Worm (Caenorhabditis elegans) whole organism, mixed stage, embryonic: ENCODE data around the gene K08H2.4.

Experiments
- M03D4.4 ChIP-seq: sonication (generic microtip); optimal IDR thresholded peaks from 2 replicates; lab custom pipeline; 2017; ENCODE audit warnings: mild to moderate bottlenecking, missing genetic modification characterization, missing compliant biosample characterization
- blmp-1 ChIP-seq: fragments of 150-350 bp; optimal IDR thresholded peaks from 2 replicates; lab custom pipeline; 2014; ENCODE audit warnings: missing biosample characterization, missing genetic modification characterization
- ceh-39 ChIP-seq: fragments of 150-350 bp; optimal IDR thresholded peaks from 2 replicates; lab custom pipeline; 2014; ENCODE audit warnings: missing biosample characterization, missing genetic modification characterization
- ceh-43 ChIP-seq: fragments of 200-800 bp; sonication (Bioruptor generic); optimal IDR thresholded peaks from 2 replicates; lab custom pipeline; 2018; ENCODE audit warnings: mild to moderate bottlenecking, missing genetic modification characterization, moderate library complexity, missing compliant biosample characterization
- ceh-83 ChIP-seq: fragments of 200-800 bp; sonication (Bioruptor generic); optimal IDR thresholded peaks from 2 replicates; lab custom pipeline; 2018; ENCODE audit warnings: mild to moderate bottlenecking, missing genetic modification characterization, missing compliant biosample characterization
- cnd-1 ChIP-seq: fragments of 200-800 bp; sonication (Bioruptor generic); optimal IDR thresholded peaks from 2 replicates; lab custom pipeline; 2018; ENCODE audit warnings: mild to moderate bottlenecking, missing genetic modification characterization, missing compliant biosample characterization
- drap-1 ChIP-seq: fragments of 200-800 bp; sonication (Bioruptor generic); optimal IDR thresholded peaks from 3 replicates; lab custom pipeline; 2018; ENCODE audit warnings: mild to moderate bottlenecking, missing genetic modification characterization, missing compliant biosample characterization
- elt-3 ChIP-seq: fragments of 150-350 bp; optimal IDR thresholded peaks from 2 replicates; lab custom pipeline; 2014; ENCODE audit warnings: missing biosample characterization, missing genetic modification characterization
- flh-1 ChIP-seq: fragments of 200-800 bp; sonication (Bioruptor generic); optimal IDR thresholded peaks from 2 replicates; lab custom pipeline; 2018; ENCODE audit warnings: mild to moderate bottlenecking, missing genetic modification characterization, moderate library complexity, missing compliant biosample characterization
- ham-2 ChIP-seq: fragments of 200-800 bp; sonication (Bioruptor generic); optimal IDR thresholded peaks from 2 replicates; lab custom pipeline; 2018; ENCODE audit warnings: mild to moderate bottlenecking, missing genetic modification characterization, missing compliant biosample characterization
- hlh-1 ChIP-seq: fragments of 150-350 bp; optimal IDR thresholded peaks from 2 replicates; lab custom pipeline; 2014; ENCODE audit warnings: missing biosample characterization, missing genetic modification reagents, missing genetic modification characterization
- lin-13 ChIP-seq: fragments of 150-350 bp; optimal IDR thresholded peaks from 2 replicates; lab custom pipeline; 2014; ENCODE audit warnings: missing biosample characterization, missing genetic modification characterization
- lin-32 ChIP-seq: fragments of 200-800 bp; sonication (Bioruptor generic); optimal IDR thresholded peaks from 2 replicates; lab custom pipeline; 2018; ENCODE audit warnings: mild to moderate bottlenecking, missing genetic modification characterization, missing compliant biosample characterization
- lsy-2 ChIP-seq: fragments of 150-350 bp; optimal IDR thresholded peaks from 2 replicates; lab custom pipeline; 2014; ENCODE audit warnings: missing biosample characterization, missing genetic modification characterization
- mab-5 ChIP-seq: fragments of 150-350 bp; optimal IDR thresholded peaks from 2 replicates; lab custom pipeline; 2014; ENCODE audit warnings: missing biosample characterization, missing genetic modification characterization
- mep-1 ChIP-seq: fragments of 150-350 bp; optimal IDR thresholded peaks from 2 replicates; lab custom pipeline; 2017; ENCODE audit warnings: missing biosample characterization, missing genetic modification reagents, missing genetic modification characterization, inconsistent platforms
- mls-2 ChIP-seq: sonication (generic microtip); optimal IDR thresholded peaks from 2 replicates; lab custom pipeline; 2016; ENCODE audit warnings: mild to moderate bottlenecking, missing genetic modification characterization, moderate library complexity, missing compliant biosample characterization
- nhr-12 ChIP-seq: fragments of 150-350 bp; optimal IDR thresholded peaks from 2 replicates; lab custom pipeline; 2014; ENCODE audit warnings: missing biosample characterization, missing genetic modification characterization
- nhr-2 ChIP-seq: fragments of 150-350 bp; optimal IDR thresholded peaks from 2 replicates; lab custom pipeline; 2014; ENCODE audit warnings: missing biosample characterization, missing genetic modification characterization
- nhr-237 ChIP-seq: fragments of 150-350 bp; optimal IDR thresholded peaks from 2 replicates; lab custom pipeline; 2014; ENCODE audit warnings: missing biosample characterization, missing genetic modification characterization
- nhr-28 ChIP-seq: fragments of 150-350 bp; optimal IDR thresholded peaks from 2 replicates; lab custom pipeline; 2014; ENCODE audit warnings: missing biosample characterization, missing genetic modification characterization
- nhr-76 ChIP-seq: sonication (generic microtip); optimal IDR thresholded peaks from 2 replicates; lab custom pipeline; 2017; ENCODE audit warnings: missing biosample characterization, missing genetic modification characterization
- pha-4 ChIP-seq: fragments of 150-350 bp; optimal IDR thresholded peaks from 2 replicates; lab custom pipeline; 2018; ENCODE audit warnings: missing biosample characterization, missing genetic modification reagents, missing genetic modification characterization
- sem-2 ChIP-seq: fragments of 200-800 bp; sonication (Bioruptor generic); optimal IDR thresholded peaks from 2 replicates; lab custom pipeline; 2018; ENCODE audit warnings: mild to moderate bottlenecking, missing genetic modification characterization, missing compliant biosample characterization
- snpc-4 ChIP-seq: fragments of 150-350 bp; optimal IDR thresholded peaks from 2 replicates; lab custom pipeline; 2014; ENCODE audit warnings: missing biosample characterization, missing genetic modification characterization
- sptf-1 ChIP-seq: sonication (generic microtip); optimal IDR thresholded peaks from 2 replicates; lab custom pipeline; 2017; ENCODE audit warnings: mild to moderate bottlenecking, missing genetic modification characterization, moderate library complexity, missing compliant biosample characterization
- tbx-8 ChIP-seq: fragments of 200-800 bp; sonication (Bioruptor generic); optimal IDR thresholded peaks from 2 replicates; lab custom pipeline; 2018; ENCODE audit warnings: mild to moderate bottlenecking, missing genetic modification characterization, moderate library complexity, missing compliant biosample characterization
- unc-39 ChIP-seq: fragments of 150-350 bp; optimal IDR thresholded peaks from 2 replicates; lab custom pipeline; 2014; ENCODE audit warnings: missing biosample characterization, missing genetic modification characterization
- unc-62 ChIP-seq: fragments of 150-350 bp; optimal IDR thresholded peaks from 2 replicates; lab custom pipeline; 2014; ENCODE audit warnings: missing biosample characterization, missing genetic modification reagents, missing genetic modification characterization
- zip-8 ChIP-seq: fragments of 150-350 bp; optimal IDR thresholded peaks from 2 replicates; lab custom pipeline; 2014; ENCODE audit warnings: missing biosample characterization, missing genetic modification characterization
- ztf-11 ChIP-seq: fragments of 150-350 bp; optimal IDR thresholded peaks from 2 replicates; lab custom pipeline; 2014; ENCODE audit warnings: missing biosample characterization, missing genetic modification characterization

The K08H2.4 gene

ce11 chrX:13267230-13267629, 28.9 kb downstream of the K08H2.4 start, which contains the start of gene cyp-14A1:
Gene cyp-14A1 (minus strand): TSS chrX:13267355.
- TF ChIP-seq hlh-1 (tag; lab: Kevin White, UChicago) = no peak
- TF ChIP-seq lsy-2 (tag; lab: Kevin White, UChicago) = no peak
- TF ChIP-seq snpc-4 = no peak
- TF ChIP-seq mls-2 = no peak
- TF ChIP-seq nhr-76 (tag; lab: Kevin White, UChicago) = no peak
- no peak for TF ChIP-seq cnd-1 (tag; lab: Kevin White, UChicago)

DNA sequence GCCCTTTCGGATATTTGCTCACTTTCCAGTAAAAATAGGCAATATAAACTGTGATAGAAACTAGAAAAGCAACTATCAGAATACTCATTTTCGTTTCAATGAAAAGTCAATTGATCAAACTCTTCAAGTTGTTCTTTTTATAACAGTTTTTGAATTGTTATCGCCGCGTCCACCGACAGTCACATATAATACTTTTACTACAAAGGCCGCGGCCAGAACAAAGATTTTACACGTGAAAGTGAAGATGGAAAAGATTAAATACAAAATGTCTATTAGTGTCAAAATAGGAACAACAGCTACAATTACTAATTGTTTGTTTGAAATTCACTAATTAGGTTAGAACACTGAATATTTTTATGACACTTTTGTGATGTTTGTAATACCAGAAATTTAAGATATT, 31.3 kb downstream of the K08H2.4 start, which contains the start of gene cyp-14A2:
Gene cyp-14A2 (minus strand): TSS at position 101 of the 400 bp plus-strand sequence.
- TF ChIP-seq mab-5 (tag; lab: Kevin White, UChicago) = no peak
- TF ChIP-seq cnd-1 (tag; lab: Kevin White, UChicago) = no peak
- TF ChIP-seq sem-2 = no peak
- no peak for TF ChIP-seq ceh-39
- TF ChIP-seq nhr-2 = no peak
- TF ChIP-seq unc-62 (GFP tag; lab: Kevin White, UChicago) = no peak
- TF ChIP-seq snpc-4 = no peak
- TF ChIP-seq ztf-11 = no peak
- no peak for TF ChIP-seq nhr-28 (tag; lab: Kevin White, UChicago)
- no peak for TF ChIP-seq tbx-8 (GFP tag; lab: Kevin White, UChicago)
- no peak for TF ChIP-seq M03D4.4 (tag; lab: Kevin White, UChicago)
- no peak for TF ChIP-seq ham-2 (GFP tag; lab: Kevin White, UChicago)
- no peak for TF ChIP-seq mep-1 (tag; lab: Kevin White, UChicago)
- no peak for TF ChIP-seq nhr-237 (tag; lab: Kevin White, UChicago)

DNA sequence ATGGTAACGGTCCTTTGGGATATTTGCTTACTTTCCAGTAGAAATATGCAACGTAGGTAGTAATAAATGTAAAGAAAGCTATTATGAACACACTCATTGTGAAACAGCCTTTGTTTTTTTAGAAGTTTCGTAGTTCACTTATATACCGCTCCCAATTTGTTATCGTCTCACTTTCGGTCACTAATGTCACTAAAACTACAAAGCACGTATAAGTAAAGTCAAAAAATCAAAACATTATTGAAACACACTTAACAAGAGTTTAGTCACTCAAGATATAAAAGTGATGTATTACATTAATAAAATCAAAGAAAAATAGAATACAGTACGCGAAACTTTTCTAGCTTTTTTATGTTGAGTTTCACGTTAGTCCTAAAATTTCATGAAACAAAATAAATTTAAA, 35.8 kb downstream of the K08H2.4 start, which contains the start of gene cyp-14A3:
Gene cyp-14A3 (minus strand): TSS at position 101 of the 400 bp plus-strand sequence.
- no peak for TF ChIP-seq mep-1 (tag; lab: Kevin White, UChicago)
- TF ChIP-seq zip-8 (tag; lab: Kevin White, UChicago) = no peak
- no peak for TF ChIP-seq flh-1 (GFP tag; lab: Kevin White, UChicago)
- TF ChIP-seq mab-5 (tag; lab: Kevin White, UChicago) = no peak
- TF ChIP-seq lin-32 (GFP tag; lab: Kevin White, UChicago) = no peak

ce11 chrX:13278876-13279275, 40.6 kb downstream of the K08H2.4 start, which contains the start of gene phf-33:
Gene phf-33 (minus strand): TSS chrX:13278976.
- TF ChIP-seq elt-3 (tag; lab: Kevin White, UChicago) = no peak
- TF ChIP-seq lin-32 (GFP tag; lab: Kevin White, UChicago) = no peak
- TF ChIP-seq pha-4 (tag; lab: Kevin White, UChicago) = no peak
- TF ChIP-seq unc-39 (tag; lab: Kevin White, UChicago) = no peak
- no peak for TF ChIP-seq drap-1 (GFP tag; lab: Kevin White, UChicago)
- no peak for TF ChIP-seq nhr-76 (tag; lab: Kevin White, UChicago)
- TF ChIP-seq mep-1 (tag; lab: Kevin White, UChicago) = no peak
- TF ChIP-seq sptf-1 (tag; lab: Kevin White, UChicago) = no peak
- no peak for TF ChIP-seq flh-1 (GFP tag; lab: Kevin White, UChicago)
- no peak for TF ChIP-seq unc-62 (GFP tag; lab: Kevin White, UChicago)
- no peak for TF ChIP-seq cnd-1 (tag; lab: Kevin White, UChicago)

DNA sequence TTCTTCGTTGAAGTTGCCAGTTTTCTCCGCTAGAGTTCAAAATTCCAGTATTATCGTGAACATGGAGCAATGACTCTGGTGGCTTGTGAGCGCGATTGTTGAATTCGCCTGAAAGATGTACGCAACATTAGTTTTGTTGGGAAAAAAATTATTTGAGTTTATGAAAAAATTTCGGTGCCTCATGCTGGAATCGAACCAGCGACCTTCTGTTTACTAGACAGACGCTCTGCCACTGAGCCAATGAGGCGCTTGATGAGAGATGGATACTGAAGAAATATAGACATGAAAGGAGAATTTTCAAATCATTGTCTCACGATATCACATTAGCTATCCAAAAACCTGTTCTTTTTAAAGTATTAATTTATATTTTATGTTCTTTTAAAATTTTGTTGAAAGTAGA, 45.2 kb downstream of the K08H2.4 start:
- no peak for TF ChIP-seq nhr-76 (tag; lab: Kevin White, UChicago)
- TF ChIP-seq nhr-2 = no peak
- no peak for TF ChIP-seq ceh-83 (GFP tag; lab: Kevin White, UChicago)
- TF ChIP-seq blmp-1 (tag; lab: Kevin White, UChicago) = no peak
- TF ChIP-seq drap-1 (GFP tag; lab: Kevin White, UChicago) = no peak
- no peak for TF ChIP-seq mls-2
- TF ChIP-seq lin-13 = no peak
- no peak for TF ChIP-seq mab-5 (tag; lab: Kevin White, UChicago)
- TF ChIP-seq ham-2 (GFP tag; lab: Kevin White, UChicago) = no peak
- TF ChIP-seq mep-1 (tag; lab: Kevin White, UChicago) = no peak
- TF ChIP-seq sem-2 = no peak
- TF ChIP-seq nhr-12 (tag; lab: Kevin White, UChicago) = no peak
- no peak for TF ChIP-seq ceh-43 (GFP tag; lab: Kevin White, UChicago)
- no peak for TF ChIP-seq sptf-1 (tag; lab: Kevin White, UChicago)
- no peak for TF ChIP-seq elt-3 (tag; lab: Kevin White, UChicago)
- no peak for TF ChIP-seq nhr-28 (tag; lab: Kevin White, UChicago)
- no peak for TF ChIP-seq flh-1 (GFP tag; lab: Kevin White, UChicago)
- TF ChIP-seq, all 35 proteins: peak for 0
